Fruit fly (Drosophila melanogaster) whole organism, embryonic: ENCODE data around the gene dlg1.
A peak's percentile ranks its signal among the peaks of the same experiment; 100 is the strongest.

Source experiments
- Awh ChIP-seq: fragments of 200-800 bp; sonication (Bioruptor generic); IDR thresholded peaks from 2 replicates; pipeline ENCODE4, ENCODE4 v1.3.6; 2022; ENCODE audit warnings: missing biosample characterization, missing genetic modification characterization
- CG10147 ChIP-seq: fragments of 200-800 bp; sonication (Bioruptor generic); optimal IDR thresholded peaks from 2 replicates; lab custom pipeline; 2019; ENCODE audit warnings: missing biosample characterization, mild to moderate bottlenecking, missing genetic modification characterization, moderate library complexity
- CG10274 ChIP-seq: fragments of 200-800 bp; sonication (Bioruptor generic); optimal IDR thresholded peaks from 3 replicates; lab custom pipeline; 2017; ENCODE audit warnings: missing biosample characterization, mild to moderate bottlenecking, missing genetic modification characterization
- CG10321 ChIP-seq: fragments of 200-800 bp; sonication (Bioruptor generic); IDR thresholded peaks from 2 replicates; pipeline ENCODE4 v1.3.6; 2022; ENCODE audit warnings: missing biosample characterization, missing genetic modification characterization
- CG10462 ChIP-seq: fragments of 200-800 bp; sonication (Bioruptor generic); optimal IDR thresholded peaks from 2 replicates; lab custom pipeline; 2016; ENCODE audit warnings: missing biosample characterization, missing genetic modification characterization
- CG11085 ChIP-seq: fragments of 200-800 bp; sonication (Bioruptor generic); IDR thresholded peaks from 2 replicates; pipeline ENCODE4 v1.3.6; 2022; ENCODE audit warnings: missing biosample characterization, missing genetic modification characterization
- CG11247 ChIP-seq: fragments of 200-800 bp; sonication (Bioruptor generic); IDR thresholded peaks from 2 replicates; pipeline ENCODE4 v1.3.6; 2022; ENCODE audit warnings: missing biosample characterization, missing genetic modification characterization
- CG11723 ChIP-seq: fragments of 200-800 bp; sonication (Bioruptor generic); optimal IDR thresholded peaks from 2 replicates; lab custom pipeline; 2017; ENCODE audit warnings: missing biosample characterization, mild to moderate bottlenecking, missing genetic modification characterization
- CG14860 ChIP-seq: fragments of 200-800 bp; sonication (Bioruptor generic); IDR thresholded peaks from 3 replicates; pipeline ENCODE4 v1.3.6; 2022; ENCODE audit warnings: missing biosample characterization, missing genetic modification characterization; ENCODE audit not compliant: partially characterized antibody
- CG14965 ChIP-seq: fragments of 200-800 bp; sonication (Bioruptor generic); optimal IDR thresholded peaks from 2 replicates; lab custom pipeline; 2016; ENCODE audit warnings: missing biosample characterization, missing genetic modification characterization, borderline replicate concordance
- CG15073 ChIP-seq: fragments of 200-800 bp; sonication (Bioruptor generic); optimal IDR thresholded peaks from 2 replicates; lab custom pipeline; 2016; ENCODE audit warnings: missing biosample characterization, missing genetic modification characterization
- CG1602 ChIP-seq: fragments of 200-800 bp; sonication (Bioruptor generic); optimal IDR thresholded peaks from 3 replicates; lab custom pipeline; 2016; ENCODE audit warnings: missing biosample characterization, missing genetic modification characterization
- CG16815 ChIP-seq: fragments of 200-800 bp; sonication (Bioruptor generic); optimal IDR thresholded peaks from 3 replicates; lab custom pipeline; 2017; ENCODE audit warnings: missing biosample characterization, mild to moderate bottlenecking, missing genetic modification characterization
- CG17385 ChIP-seq: fragments of 200-800 bp; sonication (Bioruptor generic); optimal IDR thresholded peaks from 3 replicates; lab custom pipeline; 2018; ENCODE audit warnings: missing biosample characterization, mild to moderate bottlenecking, missing genetic modification characterization
- CG17829 ChIP-seq: fragments of 200-800 bp; optimal IDR thresholded peaks from 2 replicates; lab custom pipeline; 2019; ENCODE audit warnings: missing biosample characterization, mild to moderate bottlenecking, missing genetic modification characterization, moderate library complexity
- CG30020 ChIP-seq: fragments of 200-800 bp; optimal IDR thresholded peaks from 2 replicates; lab custom pipeline; 2019; ENCODE audit warnings: missing biosample characterization, mild to moderate bottlenecking, missing genetic modification characterization, moderate library complexity
- CG31388 ChIP-seq: fragments of 200-800 bp; sonication (Bioruptor generic); optimal IDR thresholded peaks from 2 replicates; lab custom pipeline; 2016; ENCODE audit warnings: missing biosample characterization, missing genetic modification characterization
- CG32767 ChIP-seq: fragments of 200-800 bp; sonication (Bioruptor generic); IDR thresholded peaks from 2 replicates; pipeline ENCODE4 v1.3.6; 2022; ENCODE audit warnings: missing biosample characterization, missing genetic modification characterization
- CG3407 ChIP-seq: fragments of 200-800 bp; sonication (Bioruptor generic); optimal IDR thresholded peaks from 2 replicates; lab custom pipeline; 2018; ENCODE audit warnings: missing biosample characterization, mild to moderate bottlenecking, missing genetic modification characterization
- CG34422 ChIP-seq: fragments of 200-800 bp; sonication (Bioruptor generic); IDR thresholded peaks from 3 replicates; pipeline ENCODE4 v1.3.6; 2022; ENCODE audit warnings: missing biosample characterization, missing genetic modification characterization
- CG4707 ChIP-seq: fragments of 200-800 bp; sonication (Bioruptor generic); optimal IDR thresholded peaks from 2 replicates; lab custom pipeline; 2018; ENCODE audit warnings: missing biosample characterization, mild to moderate bottlenecking, missing genetic modification characterization, moderate library complexity
- CG6765 ChIP-seq: fragments of 200-800 bp; sonication (Bioruptor generic); optimal IDR thresholded peaks from 3 replicates; lab custom pipeline; 2017; ENCODE audit warnings: missing biosample characterization, mild to moderate bottlenecking, missing genetic modification characterization
- CG7556 ChIP-seq: fragments of 200-800 bp; sonication (Bioruptor generic); optimal IDR thresholded peaks from 2 replicates; lab custom pipeline; 2017; ENCODE audit warnings: missing biosample characterization, mild to moderate bottlenecking, missing genetic modification characterization
- CG7987 ChIP-seq: fragments of 200-800 bp; sonication (Bioruptor generic); optimal IDR thresholded peaks from 2 replicates; lab custom pipeline; 2018; ENCODE audit warnings: missing biosample characterization, mild to moderate bottlenecking, missing genetic modification characterization, moderate library complexity
- CHES-1-like ChIP-seq: fragments of 200-800 bp; sonication (Bioruptor generic); optimal IDR thresholded peaks from 2 replicates; lab custom pipeline; 2016; ENCODE audit warnings: missing biosample characterization, missing genetic modification characterization
- CoRest ChIP-seq: fragments of 200-800 bp; sonication (Bioruptor generic); optimal IDR thresholded peaks from 3 replicates; lab custom pipeline; 2018; ENCODE audit warnings: missing biosample characterization, mild to moderate bottlenecking, missing genetic modification characterization, moderate library complexity
- HLH54F ChIP-seq: fragments of 200-800 bp; sonication (Bioruptor generic); optimal IDR thresholded peaks from 3 replicates; lab custom pipeline; 2016; ENCODE audit warnings: missing biosample characterization, missing genetic modification characterization
- Hmr ChIP-seq: fragments of 200-800 bp; sonication (Bioruptor generic); optimal IDR thresholded peaks from 3 replicates; lab custom pipeline; 2017; ENCODE audit warnings: mild to moderate bottlenecking, missing biosample characterization, missing genetic modification reagents, missing genetic modification characterization
- Hsf ChIP-seq: fragments of 200-800 bp; sonication (Bioruptor generic); optimal IDR thresholded peaks from 3 replicates; lab custom pipeline; 2016; ENCODE audit warnings: missing biosample characterization, missing genetic modification characterization
- MESR4 ChIP-seq: fragments of 200-800 bp; sonication (Bioruptor generic); optimal IDR thresholded peaks from 2 replicates; lab custom pipeline; 2018; ENCODE audit warnings: missing biosample characterization, mild to moderate bottlenecking, missing genetic modification characterization, moderate library complexity
- NK7.1 ChIP-seq: fragments of 200-800 bp; sonication (Bioruptor generic); optimal IDR thresholded peaks from 3 replicates; lab custom pipeline; 2016; ENCODE audit warnings: missing biosample characterization, missing genetic modification characterization
- Nf-YB ChIP-seq: fragments of 200-800 bp; sonication (Bioruptor generic); optimal IDR thresholded peaks from 3 replicates; lab custom pipeline; 2019; ENCODE audit warnings: missing biosample characterization, mild to moderate bottlenecking, missing genetic modification characterization, moderate library complexity
- Taf1 ChIP-seq: fragments of 200-800 bp; sonication (Bioruptor generic); IDR thresholded peaks from 2 replicates; pipeline ENCODE4 v1.3.6; 2022; ENCODE audit warnings: missing biosample characterization, missing genetic modification characterization
- Xbp1 ChIP-seq: fragments of 200-800 bp; sonication (Bioruptor generic); optimal IDR thresholded peaks from 3 replicates; lab custom pipeline; 2016; ENCODE audit warnings: missing biosample characterization, mild to moderate bottlenecking, missing genetic modification characterization
- Xrp1 ChIP-seq: fragments of 200-800 bp; sonication (Bioruptor generic); IDR thresholded peaks from 2 replicates; pipeline ENCODE4 v1.3.6; 2022; ENCODE audit warnings: missing biosample characterization, missing genetic modification characterization
- bcd ChIP-seq: fragments of 200-800 bp; sonication (Bioruptor generic); optimal IDR thresholded peaks from 2 replicates; lab custom pipeline; 2017; ENCODE audit warnings: missing biosample characterization, mild to moderate bottlenecking, missing genetic modification characterization
- chif ChIP-seq, 2 experiments: fragments of 200-800 bp; sonication (Bioruptor generic); optimal IDR thresholded peaks; 3 replicates each; lab custom pipeline; 2016; ENCODE audit warnings: missing biosample characterization in 2 of 2, missing genetic modification characterization in 2 of 2
- chn ChIP-seq: fragments of 200-800 bp; sonication (Bioruptor generic); optimal IDR thresholded peaks from 2 replicates; lab custom pipeline; 2016; ENCODE audit warnings: missing biosample characterization, missing genetic modification characterization
- dimm ChIP-seq: fragments of 200-800 bp; sonication (Bioruptor generic); IDR thresholded peaks from 2 replicates; pipeline ENCODE4 v1.3.6; 2022; ENCODE audit warnings: missing biosample characterization, missing genetic modification characterization
- en ChIP-seq: fragments of 200-800 bp; sonication (Bioruptor generic); optimal IDR thresholded peaks from 2 replicates; lab custom pipeline; 2016; ENCODE audit warnings: missing biosample characterization, missing genetic modification characterization
- fru ChIP-seq: fragments of >200 bp; optimal IDR thresholded peaks from 2 replicates; lab custom pipeline; 2017
- ftz-f1 ChIP-seq: fragments of 200-800 bp; sonication (Bioruptor generic); optimal IDR thresholded peaks from 2 replicates; lab custom pipeline; 2016; ENCODE audit warnings: missing biosample characterization, missing genetic modification characterization
- gro ChIP-seq: fragments of 200-800 bp; sonication (Bioruptor generic); optimal IDR thresholded peaks from 2 replicates; lab custom pipeline; 2016; ENCODE audit warnings: missing biosample characterization, missing genetic modification characterization
- jigr1 ChIP-seq: fragments of 200-800 bp; sonication (Bioruptor generic); IDR thresholded peaks from 3 replicates; pipeline ENCODE4 v1.3.6; 2022; ENCODE audit warnings: missing biosample characterization, missing genetic modification characterization
- kni ChIP-seq: fragments of 200-800 bp; sonication (Bioruptor generic); optimal IDR thresholded peaks from 3 replicates; lab custom pipeline; 2017; ENCODE audit warnings: mild to moderate bottlenecking, missing biosample characterization, missing genetic modification reagents, missing genetic modification characterization
- lilli ChIP-seq: fragments of 200-800 bp; sonication (Bioruptor generic); optimal IDR thresholded peaks from 3 replicates; lab custom pipeline; 2016; ENCODE audit warnings: missing biosample characterization, missing genetic modification characterization
- lmd ChIP-seq: fragments of 200-800 bp; sonication (Bioruptor generic); IDR thresholded peaks from 2 replicates; pipeline ENCODE4 v1.3.6; 2022; ENCODE audit warnings: missing biosample characterization, missing genetic modification characterization
- mirr ChIP-seq: fragments of 200-800 bp; sonication (Bioruptor generic); optimal IDR thresholded peaks from 3 replicates; lab custom pipeline; 2018; ENCODE audit warnings: missing biosample characterization, mild to moderate bottlenecking, missing genetic modification characterization
- pita ChIP-seq: fragments of 200-800 bp; sonication (Bioruptor generic); optimal IDR thresholded peaks from 2 replicates; lab custom pipeline; 2017; ENCODE audit warnings: missing biosample characterization, mild to moderate bottlenecking, missing genetic modification characterization
- toy ChIP-seq: fragments of 200-800 bp; sonication (Bioruptor generic); IDR thresholded peaks from 2 replicates; pipeline ENCODE4 v1.3.6; 2022; ENCODE audit warnings: missing biosample characterization, missing genetic modification characterization

Gene dlg1

DNA sequence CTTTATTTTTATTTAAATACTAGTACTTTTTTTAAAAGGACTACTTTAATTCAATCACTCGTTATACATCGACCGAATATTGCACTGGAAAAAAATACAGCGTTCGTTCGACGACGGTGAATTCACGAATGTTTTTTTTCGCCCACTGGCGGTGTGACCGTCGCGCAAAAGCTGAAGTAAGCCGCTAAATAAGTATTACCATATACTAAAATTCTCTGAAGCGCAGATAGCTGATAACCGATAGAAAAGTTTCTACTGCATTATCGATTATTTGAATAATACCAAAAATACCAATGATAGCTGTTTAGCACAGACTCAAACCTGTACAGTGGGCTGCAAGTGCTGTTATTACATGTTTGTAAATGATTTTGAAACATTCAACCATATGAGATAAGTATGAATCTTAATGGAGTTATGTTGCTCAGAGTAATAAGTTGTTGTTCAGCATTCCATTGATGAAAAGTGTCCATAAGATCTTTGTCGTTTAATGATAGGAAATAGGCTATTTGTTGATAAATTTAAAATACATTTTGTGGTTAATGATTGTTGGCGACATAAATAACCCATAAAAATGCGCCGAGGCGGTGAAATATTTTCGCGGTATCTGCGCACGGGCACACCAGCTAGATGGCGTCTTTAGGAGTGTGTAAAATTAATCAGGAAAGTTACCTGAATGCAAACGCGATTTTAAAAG lies 84.9 kb downstream of the dlg1 start, which contains the start of the genes Evi5 and HP5 (continued):
- TF ChIP-seq lilli (GFP tag; lab: Kevin White, UChicago) (peak; percentile 84), chn (GFP tag; lab: Kevin White, UChicago) (peak; percentile 29), gro (peak; percentile 67), CG7556 (no peak), CG10462 (no peak), pita (GFP tag; lab: Kevin White, UChicago) (peak; percentile 39), bcd (GFP tag; lab: Kevin White, UChicago) (peak; percentile 44), CG34422 (GFP tag; lab: Robert Waterston, UW) (peak; percentile 43; the same call in 2 of the 3 replicates), Xbp1 (GFP tag; lab: Kevin White, UChicago) (peak; percentile 53), CG6765 (no peak), CG14860 (GFP tag; lab: Robert Waterston, UW) (no peak), Hmr (GFP tag; lab: Kevin White, UChicago) (peak; percentile 72), CG10147 (no peak), toy (GFP tag; lab: Robert Waterston, UW) (no peak; the same call in 1 of the 2 replicates), CG4707 (GFP tag; lab: Kevin White, UChicago) (peak; percentile 61), CG10274 (GFP tag; lab: Kevin White, UChicago) (no peak), CG17829 (tag; lab: Kevin White, UChicago) (peak; percentile 57), CG31388 (no peak), Awh (0 out of 2 replicates have a peak, but pooled peaks have one; percentile 20), ftz-f1 (no peak), kni (no peak), CG17385 (GFP tag; lab: Kevin White, UChicago) (no peak), mirr (GFP tag; lab: Kevin White, UChicago) (no peak), CG3407 (GFP tag; lab: Kevin White, UChicago) (no peak), CG10321 (GFP tag; lab: Robert Waterston, UW) (no peak), Taf1 (GFP tag; lab: Robert Waterston, UW) (peak; percentile 54; the same call in 1 of the 2 replicates), CG7987 (GFP tag; lab: Kevin White, UChicago) (no peak), CG32767 (no peak), chif (GFP tag; optimal IDR thresholded peaks at IDR 0.05; lab: Kevin White, UChicago) (peak in 1 of 2 experiments; percentile 49), fru (lab: Kevin White, UChicago) (no peak), CG16815 (no peak), lmd (peak; percentile 76), HLH54F (GFP tag; lab: Kevin White, UChicago) (peak; percentile 56), CG11085 (peak; percentile 61; the same call in 1 of the 2 replicates), CG14965 (GFP tag; lab: Kevin White, UChicago) (no peak), MESR4 (GFP tag; lab: Kevin White, UChicago) (peak; percentile 63), en (GFP tag; lab: Kevin White, UChicago) (no peak), dimm (GFP tag; lab: Robert Waterston, UW) (no peak), CHES-1-like (GFP tag; lab: Kevin White, UChicago) (peak; percentile 54), CG11247 (GFP tag; lab: Robert Waterston, UW) (peak; percentile 51; the same call in 1 of the 2 replicates), NK7.1 (GFP tag; lab: Kevin White, UChicago) (peak; percentile 1), CG11723 (no peak), Hsf (peak; percentile 55), Nf-YB (GFP tag; lab: Kevin White, UChicago) (no peak), CoRest (tag; lab: Kevin White, UChicago) (peak; percentile 67), CG1602 (GFP tag; lab: Kevin White, UChicago) (peak; percentile 58), Xrp1 (peak; percentile 55), CG30020 (tag; lab: Kevin White, UChicago) (peak; percentile 60), CG15073 (GFP tag; lab: Kevin White, UChicago) (no peak), jigr1 (0 out of 3 replicates have a peak, but pooled peaks have one; percentile 23)
